Fruit fly (Drosophila melanogaster) whole organism, prepupa: ENCODE data around the gene gskt.
A peak's percentile ranks its signal among the peaks of the same experiment; 100 is the strongest.

Source experiments
- Blimp-1 ChIP-seq: fragments of 200-800 bp; sonication (Bioruptor generic); optimal IDR thresholded peaks from 3 replicates; lab custom pipeline; 2017; ENCODE audit warnings: missing biosample characterization, missing genetic modification characterization, mild to moderate bottlenecking, moderate library complexity, missing genetic modification reagents
- CG10669 ChIP-seq: fragments of 200-800 bp; sonication (Bioruptor generic); optimal IDR thresholded peaks from 3 replicates; lab custom pipeline; 2018; ENCODE audit warnings: missing biosample characterization, mild to moderate bottlenecking, missing genetic modification characterization, moderate library complexity
- CG11294 ChIP-seq: fragments of 200-800 bp; sonication (Bioruptor generic); IDR thresholded peaks from 2 replicates; pipeline ENCODE4 v1.3.6; 2022; ENCODE audit warnings: missing biosample characterization, missing genetic modification characterization
- CG11762 ChIP-seq: fragments of 200-800 bp; sonication (Bioruptor generic); optimal IDR thresholded peaks from 3 replicates; lab custom pipeline; 2016; ENCODE audit warnings: missing biosample characterization, missing genetic modification characterization; ENCODE audit not compliant: insufficient read depth
- CG11902 ChIP-seq: fragments of 200-800 bp; sonication (Bioruptor generic); optimal IDR thresholded peaks from 3 replicates; lab custom pipeline; 2016; ENCODE audit warnings: missing biosample characterization, missing genetic modification characterization
- CG15336 ChIP-seq: fragments of 200-800 bp; sonication (Bioruptor generic); IDR thresholded peaks from 2 replicates; pipeline ENCODE4 v1.3.6; 2022; ENCODE audit warnings: missing biosample characterization, missing genetic modification characterization
- CG1621 ChIP-seq: fragments of 200-800 bp; sonication (Bioruptor generic); optimal IDR thresholded peaks from 3 replicates; lab custom pipeline; 2018; ENCODE audit warnings: missing biosample characterization, mild to moderate bottlenecking, missing genetic modification characterization
- CG16779 ChIP-seq: fragments of 200-800 bp; sonication (Bioruptor generic); optimal IDR thresholded peaks from 3 replicates; lab custom pipeline; 2017; ENCODE audit warnings: missing biosample characterization, mild to moderate bottlenecking, missing genetic modification characterization
- CG31627 ChIP-seq: fragments of 200-800 bp; sonication (Bioruptor generic); optimal IDR thresholded peaks from 3 replicates; lab custom pipeline; 2016; ENCODE audit warnings: missing biosample characterization, missing genetic modification characterization
- CG32006 ChIP-seq: fragments of 200-800 bp; sonication (Bioruptor generic); optimal IDR thresholded peaks from 3 replicates; lab custom pipeline; 2017; ENCODE audit warnings: missing biosample characterization, mild to moderate bottlenecking, missing genetic modification characterization
- CG34406 ChIP-seq: fragments of 200-800 bp; sonication (Bioruptor generic); optimal IDR thresholded peaks from 3 replicates; lab custom pipeline; 2016; ENCODE audit warnings: missing biosample characterization, missing genetic modification characterization
- CG6163 ChIP-seq: fragments of 200-800 bp; sonication (Bioruptor generic); IDR thresholded peaks from 3 replicates; pipeline ENCODE4 v1.3.6; 2022; ENCODE audit warnings: missing biosample characterization, missing genetic modification characterization
- CG6276 ChIP-seq: fragments of 200-800 bp; sonication (Bioruptor generic); optimal IDR thresholded peaks from 2 replicates; lab custom pipeline; 2017; ENCODE audit warnings: missing biosample characterization, mild to moderate bottlenecking, missing genetic modification characterization
- CG6792 ChIP-seq: fragments of 200-800 bp; sonication (Bioruptor generic); optimal IDR thresholded peaks from 3 replicates; lab custom pipeline; 2016; ENCODE audit warnings: missing biosample characterization, missing genetic modification characterization
- CG6808 ChIP-seq: fragments of 200-800 bp; sonication (Bioruptor generic); optimal IDR thresholded peaks from 3 replicates; lab custom pipeline; 2017; ENCODE audit warnings: missing biosample characterization, missing genetic modification characterization, mild to moderate bottlenecking, moderate library complexity, missing genetic modification reagents
- CG6854 ChIP-seq: fragments of 200-800 bp; sonication (Bioruptor generic); optimal IDR thresholded peaks from 2 replicates; lab custom pipeline; 2017; ENCODE audit warnings: missing biosample characterization, mild to moderate bottlenecking, missing genetic modification characterization
- CG7368 ChIP-seq: fragments of 200-800 bp; sonication (Bioruptor generic); optimal IDR thresholded peaks from 3 replicates; lab custom pipeline; 2016; ENCODE audit warnings: missing biosample characterization, missing genetic modification characterization
- CG8119 ChIP-seq: fragments of 200-800 bp; sonication (Bioruptor generic); IDR thresholded peaks from 3 replicates; pipeline ENCODE4 v1.3.6; 2022; ENCODE audit warnings: missing biosample characterization, missing genetic modification characterization
- CG8319 ChIP-seq: fragments of 200-800 bp; sonication (Bioruptor generic); optimal IDR thresholded peaks from 3 replicates; lab custom pipeline; 2016; ENCODE audit warnings: missing biosample characterization, missing genetic modification characterization
- CG8632 ChIP-seq: fragments of 200-800 bp; sonication (Bioruptor generic); optimal IDR thresholded peaks from 3 replicates; lab custom pipeline; 2016; ENCODE audit warnings: missing biosample characterization, missing genetic modification characterization
- CG9139 ChIP-seq: fragments of 200-800 bp; sonication (Bioruptor generic); optimal IDR thresholded peaks from 3 replicates; lab custom pipeline; 2017; ENCODE audit warnings: missing biosample characterization, mild to moderate bottlenecking, missing genetic modification characterization
- Ets21C ChIP-seq: fragments of 200-800 bp; sonication (Bioruptor generic); optimal IDR thresholded peaks from 3 replicates; lab custom pipeline; 2016; ENCODE audit warnings: missing biosample characterization, missing genetic modification characterization
- Ets96B ChIP-seq: fragments of 200-800 bp; optimal IDR thresholded peaks from 2 replicates; lab custom pipeline; 2019; ENCODE audit warnings: missing biosample characterization, mild to moderate bottlenecking, missing genetic modification characterization, moderate library complexity
- Gug ChIP-seq: fragments of 200-800 bp; sonication (Bioruptor generic); IDR thresholded peaks from 2 replicates; pipeline ENCODE4 v1.3.6; 2022; ENCODE audit warnings: missing biosample characterization, missing genetic modification characterization
- Hr38 ChIP-seq: sonication (Bioruptor generic); optimal IDR thresholded peaks from 2 replicates; lab custom pipeline; 2016; ENCODE audit warnings: missing biosample characterization, missing genetic modification characterization
- Hr39 ChIP-seq: fragments of 200-800 bp; sonication (Bioruptor generic); optimal IDR thresholded peaks from 2 replicates; lab custom pipeline; 2016; ENCODE audit warnings: missing biosample characterization, missing genetic modification characterization
- Hr4 ChIP-seq: fragments of 200-800 bp; sonication (Bioruptor generic); optimal IDR thresholded peaks from 3 replicates; lab custom pipeline; 2016; ENCODE audit warnings: missing biosample characterization, missing genetic modification characterization
- Met ChIP-seq: fragments of 200-800 bp; sonication (Bioruptor generic); optimal IDR thresholded peaks from 3 replicates; lab custom pipeline; 2016; ENCODE audit warnings: missing biosample characterization, missing genetic modification characterization
- Smox ChIP-seq: fragments of 200-800 bp; sonication (Bioruptor generic); optimal IDR thresholded peaks from 3 replicates; lab custom pipeline; 2016; ENCODE audit warnings: missing biosample characterization, missing genetic modification characterization
- Sox102F ChIP-seq: fragments of 200-800 bp; sonication (Bioruptor generic); optimal IDR thresholded peaks from 2 replicates; lab custom pipeline; 2016; ENCODE audit warnings: missing biosample characterization, mild to moderate bottlenecking, missing genetic modification characterization
- Sox14 ChIP-seq: fragments of 200-800 bp; sonication (Bioruptor generic); optimal IDR thresholded peaks from 3 replicates; lab custom pipeline; 2016; ENCODE audit warnings: missing biosample characterization, missing genetic modification characterization
- Sox15 ChIP-seq: fragments of 200-800 bp; sonication (Bioruptor generic); optimal IDR thresholded peaks from 3 replicates; lab custom pipeline; 2016; ENCODE audit warnings: missing biosample characterization, missing genetic modification characterization
- achi ChIP-seq: fragments of 200-800 bp; sonication (Bioruptor generic); optimal IDR thresholded peaks from 3 replicates; lab custom pipeline; 2016; ENCODE audit warnings: missing biosample characterization, missing genetic modification characterization
- acj6 ChIP-seq: fragments of 200-800 bp; sonication (Bioruptor generic); optimal IDR thresholded peaks from 3 replicates; lab custom pipeline; 2016; ENCODE audit warnings: missing biosample characterization, missing genetic modification characterization
- cyc ChIP-seq: fragments of 200-800 bp; sonication (Bioruptor generic); optimal IDR thresholded peaks from 3 replicates; lab custom pipeline; 2016; ENCODE audit warnings: missing biosample characterization, missing genetic modification characterization
- dac ChIP-seq: fragments of 200-800 bp; sonication (Bioruptor generic); optimal IDR thresholded peaks from 2 replicates; lab custom pipeline; 2017; ENCODE audit warnings: missing biosample characterization, mild to moderate bottlenecking, missing genetic modification characterization
- dsx ChIP-seq: fragments of 200-800 bp; optimal IDR thresholded peaks from 3 replicates; lab custom pipeline; 2019; ENCODE audit warnings: missing biosample characterization, mild to moderate bottlenecking, missing genetic modification characterization, moderate library complexity; ENCODE audit not compliant: poor library complexity, severe bottlenecking
- eg ChIP-seq: fragments of 200-800 bp; sonication (Bioruptor generic); IDR thresholded peaks from 3 replicates; pipeline ENCODE4 v1.3.6; 2022; ENCODE audit warnings: missing biosample characterization, missing genetic modification characterization
- fd85E ChIP-seq: fragments of 200-800 bp; sonication (Bioruptor generic); optimal IDR thresholded peaks from 3 replicates; lab custom pipeline; 2016; ENCODE audit warnings: missing biosample characterization, missing genetic modification characterization
- fkh ChIP-seq: fragments of 200-800 bp; sonication (Bioruptor generic); optimal IDR thresholded peaks from 3 replicates; lab custom pipeline; 2017; ENCODE audit warnings: missing biosample characterization, mild to moderate bottlenecking, missing genetic modification characterization, moderate library complexity
- lz ChIP-seq: fragments of 200-800 bp; sonication (Bioruptor generic); optimal IDR thresholded peaks from 3 replicates; lab custom pipeline; 2016; ENCODE audit warnings: missing biosample characterization, missing genetic modification characterization
- pdm3 ChIP-seq: fragments of 200-800 bp; sonication (Bioruptor generic); optimal IDR thresholded peaks from 3 replicates; lab custom pipeline; 2016; ENCODE audit warnings: missing biosample characterization, missing genetic modification characterization
- salr ChIP-seq, 2 experiments: fragments of 200-800 bp; sonication (Bioruptor generic); optimal IDR thresholded peaks; 3 replicates each; lab custom pipeline; 2016 to 2018; ENCODE audit warnings: missing biosample characterization in 2 of 2, missing genetic modification characterization in 2 of 2, mild to moderate bottlenecking in 1 of 2
- spab ChIP-seq: fragments of 200-800 bp; sonication (Bioruptor generic); optimal IDR thresholded peaks from 2 replicates; lab custom pipeline; 2017; ENCODE audit warnings: missing biosample characterization, mild to moderate bottlenecking, missing genetic modification characterization, missing genetic modification reagents
- ss ChIP-seq, 2 experiments: fragments of 200-800 bp; sonication (Bioruptor generic); optimal IDR thresholded peaks; 2 replicates in 1 of 2; 3 replicates in 1 of 2; lab custom pipeline; 2017 to 2018; ENCODE audit warnings: mild to moderate bottlenecking in 2 of 2, missing biosample characterization in 2 of 2, missing genetic modification characterization in 2 of 2, moderate library complexity in 1 of 2
- topi ChIP-seq: fragments of 200-800 bp; sonication (Bioruptor generic); optimal IDR thresholded peaks from 3 replicates; lab custom pipeline; 2016; ENCODE audit warnings: missing biosample characterization, missing genetic modification characterization
- vri ChIP-seq: fragments of 200-800 bp; sonication (Bioruptor generic); optimal IDR thresholded peaks from 3 replicates; lab custom pipeline; 2016; ENCODE audit warnings: missing biosample characterization, mild to moderate bottlenecking, missing genetic modification characterization

Gene gskt

dm6 chr3R:31342574-31342973 lies 29.7 kb upstream of the gskt start (continued):
- TF ChIP-seq topi (GFP tag; lab: Kevin White, UChicago), result peak; percentile 6
- no peak for TF ChIP-seq Sox14 (GFP tag; lab: Kevin White, UChicago)
- TF ChIP-seq Blimp-1 (GFP tag; lab: Kevin White, UChicago), result no peak
- TF ChIP-seq dsx (GFP tag; lab: Kevin White, UChicago), result no peak
- TF ChIP-seq CG11294 (GFP tag; lab: Robert Waterston, UW), result no peak
- TF ChIP-seq CG8119, result 0 out of 3 replicates have a peak, but pooled peaks have one; percentile 24
- TF ChIP-seq Sox15 (GFP tag; lab: Kevin White, UChicago), result no peak
- no peak for TF ChIP-seq Hr38 (GFP tag; lab: Kevin White, UChicago)
- no peak for TF ChIP-seq CG16779 (tag; lab: Kevin White, UChicago)
- TF ChIP-seq Smox (GFP tag; lab: Kevin White, UChicago), result no peak
- TF ChIP-seq eg (GFP tag; lab: Robert Waterston, UW), result no peak; the same call in 2 of the 3 replicates
- TF ChIP-seq Met, result no peak
- TF ChIP-seq CG8319 (GFP tag; lab: Kevin White, UChicago), result no peak
- no peak for TF ChIP-seq Ets21C (GFP tag; lab: Kevin White, UChicago)
- no peak for TF ChIP-seq CG11762 (GFP tag; lab: Kevin White, UChicago)
- no peak for TF ChIP-seq CG6854 (GFP tag; lab: Kevin White, UChicago)
- TF ChIP-seq salr (GFP tag; optimal IDR thresholded peaks at IDR 0.05; lab: Kevin White, UChicago), result no peak
- no peak for TF ChIP-seq Gug (GFP tag; lab: Robert Waterston, UW)
- peak; percentile 5 for TF ChIP-seq pdm3 (GFP tag; lab: Kevin White, UChicago)
- no peak for TF ChIP-seq ss (GFP tag; optimal IDR thresholded peaks at IDR 0.05; lab: Kevin White, UChicago)
- TF ChIP-seq acj6 (GFP tag; lab: Kevin White, UChicago), result no peak
- TF ChIP-seq CG11902 (GFP tag; lab: Kevin White, UChicago), result no peak
- no peak for TF ChIP-seq achi (GFP tag; lab: Kevin White, UChicago)
- TF ChIP-seq CG32006 (GFP tag; lab: Kevin White, UChicago), result peak; percentile 17
- TF ChIP-seq CG31627 (GFP tag; lab: Kevin White, UChicago), result no peak
- TF ChIP-seq cyc (GFP tag; lab: Kevin White, UChicago), result no peak
- TF ChIP-seq Hr39 (GFP tag; lab: Kevin White, UChicago), result no peak
- TF ChIP-seq fd85E (GFP tag; lab: Kevin White, UChicago), result no peak

dm6 chr3R:31345626-31346025 lies 26.6 kb upstream of the gskt start:
- TF ChIP-seq CG6163 (GFP tag; lab: Robert Waterston, UW) (peak; percentile 76), CG11294 (GFP tag; lab: Robert Waterston, UW) (no peak), pdm3 (GFP tag; lab: Kevin White, UChicago) (peak; percentile 57), Sox14 (GFP tag; lab: Kevin White, UChicago) (peak; percentile 50), fkh (no peak), CG8319 (GFP tag; lab: Kevin White, UChicago) (no peak), CG10669 (no peak), Gug (GFP tag; lab: Robert Waterston, UW) (no peak), CG11902 (GFP tag; lab: Kevin White, UChicago) (no peak), Ets96B (tag; lab: Kevin White, UChicago) (no peak), CG34406 (GFP tag; lab: Kevin White, UChicago) (peak; percentile 0), CG6792 (peak; percentile 7), vri (GFP tag; lab: Kevin White, UChicago) (no peak), CG9139 (GFP tag; lab: Kevin White, UChicago) (no peak), lz (GFP tag; lab: Kevin White, UChicago) (peak; percentile 19), dsx (GFP tag; lab: Kevin White, UChicago) (no peak), salr (GFP tag; optimal IDR thresholded peaks at IDR 0.05; lab: Kevin White, UChicago) (peak; percentile 15 to 68), CG11762 (GFP tag; lab: Kevin White, UChicago) (no peak), CG8632 (GFP tag; lab: Kevin White, UChicago) (no peak), CG15336 (GFP tag; lab: Robert Waterston, UW) (peak; percentile 64), Sox102F (peak; percentile 6), Hr4 (GFP tag; lab: Kevin White, UChicago) (peak; percentile 71), eg (GFP tag; lab: Robert Waterston, UW) (peak; percentile 38; the same call in 1 of the 3 replicates), Blimp-1 (GFP tag; lab: Kevin White, UChicago) (no peak), CG1621 (tag; lab: Kevin White, UChicago) (no peak), CG16779 (tag; lab: Kevin White, UChicago) (peak; percentile 16), cyc (GFP tag; lab: Kevin White, UChicago) (no peak), Sox15 (GFP tag; lab: Kevin White, UChicago) (no peak), spab (GFP tag; lab: Kevin White, UChicago) (no peak), dac (no peak), CG6276 (GFP tag; lab: Kevin White, UChicago) (no peak), CG7368 (GFP tag; lab: Kevin White, UChicago) (no peak), CG6808 (GFP tag; lab: Kevin White, UChicago) (no peak), Hr38 (GFP tag; lab: Kevin White, UChicago) (no peak), Hr39 (GFP tag; lab: Kevin White, UChicago) (peak; percentile 6)
